Worm (Caenorhabditis elegans) whole organism, early embryonic: ENCODE results near the gene smg-8.

Experiments
- F13C5.2 ChIP-seq: sonication (generic microtip); optimal IDR thresholded peaks from 2 replicates; lab custom pipeline; 2017; ENCODE audit warnings: mild to moderate bottlenecking, missing genetic modification characterization, inconsistent platforms, missing compliant biosample characterization
- ama-1 ChIP-seq: fragments of 150-350 bp; optimal IDR thresholded peaks from 2 replicates; lab custom pipeline; 2014
- flt-1 ChIP-seq: fragments of 200-800 bp; sonication (Bioruptor generic); IDR thresholded peaks from 2 replicates; pipeline ENCODE4 v1.3.6; 2022; ENCODE audit warnings: missing genetic modification characterization, missing compliant biosample characterization
- hmbx-1 ChIP-seq: sonication (generic microtip); optimal IDR thresholded peaks from 2 replicates; lab custom pipeline; 2016; ENCODE audit warnings: mild to moderate bottlenecking, missing genetic modification characterization, missing compliant biosample characterization
- hnd-1 ChIP-seq: sonication (generic microtip); optimal IDR thresholded peaks from 2 replicates; lab custom pipeline; 2016; ENCODE audit warnings: missing genetic modification characterization, missing compliant biosample characterization
- scrt-1 ChIP-seq: fragments of 200-800 bp; sonication (Bioruptor generic); IDR thresholded peaks from 2 replicates; pipeline ENCODE4 v1.3.6; 2022; ENCODE audit warnings: missing genetic modification characterization, missing compliant biosample characterization
- tbx-37 ChIP-seq: fragments of 200-800 bp; sonication (Bioruptor generic); conservative IDR thresholded peaks from 2 replicates; pipeline ENCODE4 v1.3.6; 2022; ENCODE audit warnings: missing genetic modification reagents, missing genetic modification characterization, missing compliant biosample characterization
- tra-4 ChIP-seq: sonication (generic microtip); optimal IDR thresholded peaks from 2 replicates; lab custom pipeline; 2017; ENCODE audit warnings: missing genetic modification characterization, missing compliant biosample characterization

DNA sequence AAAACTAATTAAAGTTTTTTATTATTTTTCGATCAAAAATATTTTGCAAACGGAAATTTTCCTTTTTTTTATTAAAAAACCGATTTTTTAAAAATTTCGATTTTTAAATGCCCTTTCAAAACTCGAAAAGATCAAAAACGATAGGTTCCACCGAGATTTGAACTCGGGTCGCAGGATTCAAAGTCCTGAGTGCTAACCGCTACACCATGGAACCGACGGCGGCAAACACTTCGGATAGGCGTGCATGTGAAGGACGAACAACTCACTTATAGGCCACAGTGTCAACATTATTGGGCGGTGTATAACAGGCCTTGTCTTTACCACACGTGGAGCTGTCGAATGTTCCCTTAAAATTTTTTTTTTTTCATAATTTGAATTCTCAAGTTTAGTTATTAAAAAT, 33.5 kb downstream of the smg-8 start:
- TF ChIP-seq tra-4: no peak
- no peak for TF ChIP-seq ama-1 (lab: Kevin White, UChicago)
- TF ChIP-seq scrt-1 (GFP tag; lab: Robert Waterston, UW): peak; percentile 56
- TF ChIP-seq F13C5.2 (tag; lab: Kevin White, UChicago): no peak
- peak; percentile 70 for TF ChIP-seq flt-1
- no peak for TF ChIP-seq hnd-1 (tag; lab: Kevin White, UChicago)
- TF ChIP-seq hmbx-1 (tag; lab: Kevin White, UChicago): no peak
- 0 out of 2 replicates have a peak, but pooled peaks have one; percentile 25 for TF ChIP-seq tbx-37 (GFP tag; lab: Robert Waterston, UW)
